Fruit fly (Drosophila melanogaster): ENCODE data around the gene CG31516.

Gene CG31516

DNA sequence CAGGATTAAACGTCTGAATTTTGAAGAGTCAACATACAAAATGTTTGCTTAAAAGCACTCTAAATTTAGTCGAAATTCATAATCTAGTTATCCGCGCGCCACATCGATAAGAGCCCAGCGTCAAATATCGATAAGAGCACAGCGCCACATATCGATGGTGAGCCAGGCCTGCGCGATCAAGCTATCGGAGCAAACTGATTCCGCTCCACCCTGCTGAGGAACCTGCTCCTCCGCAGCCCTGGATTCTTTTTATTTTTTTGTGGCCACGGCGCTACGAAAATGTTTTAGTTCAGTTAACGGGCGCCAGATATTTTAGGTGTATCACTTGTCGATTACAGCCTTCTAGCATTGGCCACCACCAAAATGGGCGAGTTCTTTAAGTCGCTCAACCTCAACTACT is 850 bp upstream of the CG31516 start (continued):
- TF ChIP-seq CG9727 (GFP tag; optimal IDR thresholded peaks at IDR 0.05) (peak; percentile 20), gt (GFP tag; IDR thresholded peaks at IDR 0.05) (no peak), CG12219 (GFP tag; optimal IDR thresholded peaks at IDR 0.05) (no peak), CG9609 (GFP tag; optimal IDR thresholded peaks at IDR 0.05) (peak; percentile 7), CG1603 (tag; optimal IDR thresholded peaks at IDR 0.05) (peak; percentile 78), Drgx (GFP tag; IDR thresholded peaks at IDR 0.05) (0 out of 2 replicates have a peak, but pooled peaks have one; percentile 20), Dip3 (GFP tag; optimal IDR thresholded peaks at IDR 0.05) (peak; percentile 30), CG42726 (GFP tag; IDR thresholded peaks at IDR 0.05; ENCODE audit: partially characterized antibody) (peak; percentile 98), stc (GFP tag; IDR thresholded peaks at IDR 0.05) (no peak), CG14667 (GFP tag; IDR thresholded peaks at IDR 0.05) (no peak), CG18011 (GFP tag; optimal IDR thresholded peaks at IDR 0.05) (peak; percentile 20), CG8388 (GFP tag; optimal IDR thresholded peaks at IDR 0.05) (no peak), Blimp-1 (GFP tag; optimal IDR thresholded peaks at IDR 0.05) (no peak), kay (GFP tag; optimal IDR thresholded peaks at IDR 0.05) (no peak), Dip2 (GFP tag; IDR thresholded peaks at IDR 0.05) (no peak), Ets65A (GFP tag) (peak; percentile 87), Dfd (GFP tag; optimal IDR thresholded peaks at IDR 0.05) (no peak), Camta (GFP tag; optimal IDR thresholded peaks at IDR 0.05) (peak; percentile 14), shn (GFP tag; optimal IDR thresholded peaks at IDR 0.05) (peak; percentile 35), fu2 (GFP tag; optimal IDR thresholded peaks at IDR 0.05) (peak; percentile 54), HLH54F (GFP tag; optimal IDR thresholded peaks at IDR 0.05) (no peak), tgo (GFP tag; IDR thresholded peaks at IDR 0.05) (no peak), CG1233 (GFP tag; optimal IDR thresholded peaks at IDR 0.05) (no peak), tna (GFP tag; IDR thresholded peaks at IDR 0.05; ENCODE audit: partially characterized antibody) (peak; percentile 97), CG9932 (GFP tag; IDR thresholded peaks at IDR 0.05) (peak; percentile 78), YL-1 (GFP tag; optimal IDR thresholded peaks at IDR 0.05) (peak; percentile 87), CG2199 (GFP tag; IDR thresholded peaks at IDR 0.05) (0 out of 3 replicates have a peak, but pooled peaks have one; percentile 76), rib (GFP tag; IDR thresholded peaks at IDR 0.05) (no peak), CG10543 (GFP tag; optimal IDR thresholded peaks at IDR 0.05) (no peak), zfh1 (GFP tag; IDR thresholded peaks at IDR 0.05) (peak; percentile 62; the same call in 1 of the 3 replicates), CG17361 (GFP tag; IDR thresholded peaks at IDR 0.05) (peak; percentile 47; the same call in 1 of the 3 replicates), her (GFP tag; optimal IDR thresholded peaks at IDR 0.05) (peak; percentile 71), grau (tag; optimal IDR thresholded peaks at IDR 0.05) (peak; percentile 45), CG15601 (tag; optimal IDR thresholded peaks at IDR 0.05) (no peak), Rx (GFP tag; IDR thresholded peaks at IDR 0.05) (no peak; the same call in 1 of the 2 replicates), CG8765 (GFP tag; IDR thresholded peaks at IDR 0.05) (no peak), Hr51 (GFP tag; optimal IDR thresholded peaks at IDR 0.05) (peak in 1 of 2 experiments; percentile 44), CG12104 (GFP tag; optimal IDR thresholded peaks at IDR 0.05) (no peak), CG12071 (GFP tag; optimal IDR thresholded peaks at IDR 0.05) (no peak), lov (optimal IDR thresholded peaks at IDR 0.05) (no peak), lov (GFP tag; IDR thresholded peaks at IDR 0.05) (no peak), ttk (GFP tag; IDR thresholded peaks at IDR 0.05) (no peak), CG15011 (GFP tag; optimal IDR thresholded peaks at IDR 0.05) (no peak), psq (GFP tag; optimal IDR thresholded peaks at IDR 0.05) (no peak), Hr39 (optimal IDR thresholded peaks at IDR 0.05) (no peak), slbo (GFP tag; IDR thresholded peaks at IDR 0.05) (peak; percentile 60), CG30403 (GFP tag; optimal IDR thresholded peaks at IDR 0.05) (peak; percentile 25), tap (tag; optimal IDR thresholded peaks at IDR 0.05) (no peak), MESR4 (GFP tag; optimal IDR thresholded peaks at IDR 0.05) (peak; percentile 98), grn (GFP tag; optimal IDR thresholded peaks at IDR 0.05) (no peak), sc (optimal IDR thresholded peaks at IDR 0.05) (no peak), sc (GFP tag; optimal IDR thresholded peaks at IDR 0.05) (no peak), vvl (GFP tag; IDR thresholded peaks at IDR 0.05) (no peak; the same call in 1 of the 2 replicates)
